Fruit fly (Drosophila melanogaster) whole organism: ENCODE measurements around the gene Eig71Ei.

Source experiments
- EcR ChIP-seq, 2 experiments: fragments of >200 bp; optimal IDR thresholded peaks; 2 replicates each; lab custom pipeline; 2017; ENCODE audit warnings: missing biosample characterization in 2 of 2, missing genetic modification characterization in 2 of 2, missing genetic modification reagents in 2 of 2
- pan ChIP-seq: fragments of >200 bp; optimal IDR thresholded peaks from 2 replicates; lab custom pipeline; 2017

DNA sequence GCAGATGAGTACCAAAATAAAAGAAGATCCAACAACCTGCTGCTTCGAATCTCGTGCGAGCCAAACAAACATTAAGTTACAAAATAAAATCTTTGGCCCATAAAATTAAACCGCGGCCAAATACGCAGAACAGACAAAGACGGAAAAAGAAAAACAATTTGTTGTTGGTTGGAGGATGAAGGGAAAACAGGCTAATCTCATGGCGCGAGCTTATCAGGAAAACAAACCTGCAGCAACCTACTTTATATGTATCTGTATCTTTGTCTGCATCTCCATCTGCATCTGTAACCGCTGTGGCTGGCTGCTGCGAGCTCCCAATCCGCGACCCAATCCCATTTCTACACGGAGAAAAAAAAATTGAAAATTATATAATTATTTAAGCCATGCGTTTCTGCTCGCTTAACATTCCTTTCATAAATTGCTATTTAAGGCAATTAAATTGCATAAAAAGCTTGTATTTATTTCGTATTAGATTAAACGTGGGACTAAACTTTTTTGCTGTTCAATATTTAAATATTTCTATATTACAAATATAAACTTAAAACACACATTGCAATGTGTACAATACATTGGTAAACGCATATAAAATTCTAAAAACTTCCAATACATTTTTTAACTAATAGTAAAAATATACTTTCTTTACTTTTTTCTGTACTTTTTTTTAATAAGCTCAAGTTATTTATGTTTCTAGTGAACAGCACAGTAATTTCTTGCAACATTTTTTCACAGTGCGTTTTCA lies 33.5 kb downstream of the Eig71Ei start:
- no peak for TF ChIP-seq pan
- no peak for TF ChIP-seq EcR (GFP tag; optimal IDR thresholded peaks at IDR 0.05; lab: Kevin White, UChicago)
